Fruit fly (Drosophila melanogaster): Measurements from ENCODE around the gene CG34178.

- TF ChIP-seq CTCF (optimal IDR thresholded peaks at IDR 0.05) (no peak), CG8478 (optimal IDR thresholded peaks at IDR 0.05) (no peak)
Observed at dm6 chr2L:4440881-4441737, 7.4 kb downstream of the CG34178 start, which contains the start of gene CG15431.
